Worm (Caenorhabditis elegans) whole organism, L1 larva: ENCODE data around the gene F08G2.4.

Source experiments
- ceh-90 ChIP-seq: sonication (generic microtip); optimal IDR thresholded peaks from 2 replicates; lab custom pipeline; 2016; ENCODE audit warnings: missing genetic modification characterization, missing compliant biosample characterization
- lin-13 ChIP-seq: fragments of 150-350 bp; optimal IDR thresholded peaks from 2 replicates; lab custom pipeline; 2014; ENCODE audit warnings: missing biosample characterization, missing genetic modification reagents, missing genetic modification characterization
- nhr-20 ChIP-seq: sonication (generic microtip); optimal IDR thresholded peaks from 2 replicates; lab custom pipeline; 2016; ENCODE audit warnings: mild to moderate bottlenecking, missing genetic modification characterization, missing compliant biosample characterization

DNA sequence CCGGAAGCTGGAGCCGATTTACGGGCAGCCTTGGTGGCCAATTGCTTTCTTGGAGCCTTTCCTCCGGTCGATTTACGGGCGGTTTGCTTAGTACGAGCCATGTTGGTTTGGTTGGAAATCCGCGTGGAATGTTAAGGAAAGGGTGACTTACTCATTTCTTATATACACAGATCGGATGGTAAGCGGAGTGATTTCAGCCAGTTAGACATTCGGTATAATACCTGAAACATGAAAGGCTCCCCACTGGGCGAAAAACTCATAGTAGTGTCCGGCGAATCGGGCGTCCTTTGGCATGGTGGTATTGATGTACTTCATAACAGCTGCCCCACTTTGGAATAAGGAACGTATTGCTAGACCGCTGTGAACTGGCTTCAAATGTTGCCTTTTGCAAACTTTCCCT lies 1.8 kb upstream of the F08G2.4 start, which contains the start of gene his-42:
- TF ChIP-seq lin-13 (GFP tag; lab: Kevin White, UChicago) (no peak), ceh-90 (tag; lab: Kevin White, UChicago) (no peak), nhr-20 (tag; lab: Kevin White, UChicago) (no peak)
